Worm (Caenorhabditis elegans) whole organism, L2 larva: ENCODE data around the gene ife-4.

Source experiments
- ama-1 ChIP-seq: fragments of 150-350 bp; optimal IDR thresholded peaks from 2 replicates; lab custom pipeline; 2018; ENCODE audit warnings: inconsistent platforms
- egl-27 ChIP-seq: sonication (generic microtip); optimal IDR thresholded peaks from 3 replicates; lab custom pipeline; 2017; ENCODE audit warnings: missing biosample characterization, missing genetic modification reagents, missing genetic modification characterization
- lin-11 ChIP-seq: fragments of 150-350 bp; sonication (generic microtip); optimal IDR thresholded peaks from 2 replicates; lab custom pipeline; 2014; ENCODE audit warnings: missing biosample characterization, missing genetic modification characterization, inconsistent platforms, mixed read lengths
- nhr-237 ChIP-seq: fragments of 150-350 bp; optimal IDR thresholded peaks from 2 replicates; lab custom pipeline; 2014; ENCODE audit warnings: missing biosample characterization, missing genetic modification characterization
- sma-3 ChIP-seq: sonication (generic microtip); optimal IDR thresholded peaks from 2 replicates; lab custom pipeline; 2016; ENCODE audit warnings: missing genetic modification reagents, missing genetic modification characterization, missing compliant biosample characterization

ce11 chrX:1111603-1112002 lies 7.6 kb downstream of the ife-4 start, which contains the start of gene C05D9.3:
- TF ChIP-seq lin-11 (tag; lab: Kevin White, UChicago) (no peak), egl-27 (no peak), sma-3 (GFP tag; lab: Kevin White, UChicago) (no peak), ama-1 (lab: Kevin White, UChicago) (no peak), nhr-237 (tag; lab: Kevin White, UChicago) (no peak)
